Worm (Caenorhabditis elegans): ENCODE measurements around the gene ins-11.

- TF ChIP-seq him-1 (tag; optimal IDR thresholded peaks at IDR 0.05) (no peak), dao-5 (tag; optimal IDR thresholded peaks at IDR 0.05) (no peak), W03F9.2 (tag; optimal IDR thresholded peaks at IDR 0.05) (no peak)
Observed at ce11 chrII:5515542-5515941, 41.0 kb upstream of the ins-11 start, which contains the start of gene ZK177.3.

All from whole organism, L4/young adult.